Worm (Caenorhabditis elegans) whole organism, early embryonic: ENCODE results near the gene Y67A10A.3.

Experiments used
- ama-1 ChIP-seq: fragments of 150-350 bp; optimal IDR thresholded peaks from 2 replicates; lab custom pipeline; 2014
- ets-7 ChIP-seq: sonication (generic microtip); optimal IDR thresholded peaks from 2 replicates; lab custom pipeline; 2016; ENCODE audit warnings: missing genotype, missing genetic modification characterization, missing compliant biosample characterization

DNA sequence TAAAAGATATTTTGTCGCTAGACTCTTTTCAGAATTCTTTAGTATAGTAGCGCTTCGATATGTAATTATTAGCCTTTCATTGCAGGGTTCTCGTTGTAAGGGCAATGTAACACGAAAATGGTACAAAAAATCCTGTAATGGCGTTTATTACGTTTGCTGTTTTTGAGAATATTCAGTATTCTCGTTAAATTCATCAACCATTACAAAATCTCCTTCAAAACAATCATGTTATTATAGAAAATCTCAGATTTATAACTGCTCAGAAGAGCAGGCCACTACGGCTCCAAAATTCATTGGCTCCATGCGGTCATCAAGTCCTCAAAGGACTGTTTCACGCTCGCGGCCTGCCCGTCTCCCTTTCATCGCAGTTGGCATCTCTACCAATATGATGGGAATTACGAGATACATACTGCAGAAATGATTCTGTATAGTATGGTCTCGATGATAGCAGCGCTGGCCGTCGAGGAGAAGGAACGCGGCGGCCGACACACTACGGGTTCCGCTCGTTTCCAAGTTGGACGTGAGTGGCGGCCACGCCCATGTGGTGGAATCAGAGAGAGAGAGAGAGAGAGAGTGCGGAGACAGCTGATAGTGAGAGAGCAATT, 7.5 kb downstream of the Y67A10A.3 start:
- TF ChIP-seq ama-1 (lab: Kevin White, UChicago) (no peak), ets-7 (tag; lab: Kevin White, UChicago) (no peak)
